Worm (Caenorhabditis elegans) whole organism, L1 larva: ENCODE results near the gene Y38A10A.7.

ENCODE experiments used
- C04F5.9 ChIP-seq: sonication (generic microtip); optimal IDR thresholded peaks from 2 replicates; lab custom pipeline; 2016; ENCODE audit warnings: missing genetic modification characterization, missing compliant biosample characterization
- C16A3.4 ChIP-seq: fragments of 150-350 bp; optimal IDR thresholded peaks from 2 replicates; lab custom pipeline; 2014; ENCODE audit warnings: missing biosample characterization, missing genetic modification characterization
- C34B4.2 ChIP-seq: sonication (generic microtip); optimal IDR thresholded peaks from 2 replicates; lab custom pipeline; 2017; ENCODE audit warnings: mild to moderate bottlenecking, missing genetic modification characterization, missing compliant biosample characterization
- F16B12.6 ChIP-seq: fragments of 150-350 bp; optimal IDR thresholded peaks from 2 replicates; lab custom pipeline; 2014; ENCODE audit warnings: missing biosample characterization, missing genetic modification characterization
- aha-1 ChIP-seq: fragments of 150-350 bp; optimal IDR thresholded peaks from 2 replicates; lab custom pipeline; 2014; ENCODE audit warnings: missing biosample characterization, missing genetic modification characterization
- alr-1 ChIP-seq: fragments of 200-800 bp; sonication (Bioruptor generic); optimal IDR thresholded peaks from 2 replicates; lab custom pipeline; 2018; ENCODE audit warnings: borderline replicate concordance, mild to moderate bottlenecking, missing genetic modification characterization, missing compliant biosample characterization
- aly-2 ChIP-seq: fragments of 150-350 bp; optimal IDR thresholded peaks from 2 replicates; lab custom pipeline; 2014; ENCODE audit warnings: missing biosample characterization, missing genetic modification characterization
- ama-1 ChIP-seq: fragments of 150-350 bp; optimal IDR thresholded peaks from 2 replicates; lab custom pipeline; 2014
- blmp-1 ChIP-seq: fragments of 150-350 bp; optimal IDR thresholded peaks from 2 replicates; lab custom pipeline; 2014; ENCODE audit warnings: missing biosample characterization, missing genetic modification characterization
- ceh-63 ChIP-seq: fragments of 200-800 bp; sonication (Bioruptor generic); optimal IDR thresholded peaks from 2 replicates; lab custom pipeline; 2018; ENCODE audit warnings: mild to moderate bottlenecking, missing genetic modification characterization, missing compliant biosample characterization
- ceh-88 ChIP-seq: fragments of 200-800 bp; sonication (Bioruptor generic); IDR thresholded peaks from 2 replicates; pipeline ENCODE4 v1.3.6; 2022; ENCODE audit warnings: missing genetic modification characterization, missing compliant biosample characterization
- ces-1 ChIP-seq: fragments of 150-350 bp; optimal IDR thresholded peaks from 2 replicates; lab custom pipeline; 2014; ENCODE audit warnings: missing biosample characterization, missing genetic modification reagents, missing genetic modification characterization
- dsc-1 ChIP-seq: sonication (generic microtip); optimal IDR thresholded peaks from 2 replicates; lab custom pipeline; 2016; ENCODE audit warnings: mild to moderate bottlenecking, missing genetic modification characterization, missing compliant biosample characterization
- efl-3 ChIP-seq: fragments of 200-800 bp; sonication (Bioruptor generic); optimal IDR thresholded peaks from 2 replicates; lab custom pipeline; 2018; ENCODE audit warnings: mild to moderate bottlenecking, missing genetic modification characterization, missing compliant biosample characterization
- egl-27 ChIP-seq, 2 experiments: fragments of 150-350 bp in 1 of 2; sonication (generic microtip); optimal IDR thresholded peaks; 3 replicates each; lab custom pipeline; 2017 to 2018; ENCODE audit warnings: missing biosample characterization in 2 of 2, missing genetic modification characterization in 2 of 2, missing genetic modification reagents in 2 of 2
- elt-2 ChIP-seq: sonication (generic microtip); optimal IDR thresholded peaks from 2 replicates; lab custom pipeline; 2016; ENCODE audit warnings: missing genetic modification characterization, mild to moderate bottlenecking, inconsistent platforms, missing compliant biosample characterization, missing genetic modification reagents
- elt-3 ChIP-seq, 6 experiments: fragments of 150-350 bp in 1 of 6; sonication (generic microtip); optimal IDR thresholded peaks; 2 replicates each; lab custom pipeline; 2017 to 2018; ENCODE audit warnings: missing biosample characterization in 6 of 6, missing genetic modification characterization in 6 of 6, inconsistent platforms in 1 of 6
- fkh-10 ChIP-seq: sonication (generic microtip); optimal IDR thresholded peaks from 2 replicates; lab custom pipeline; 2017; ENCODE audit warnings: missing biosample characterization, missing genetic modification reagents, missing genetic modification characterization
- fkh-4 ChIP-seq: sonication (generic microtip); optimal IDR thresholded peaks from 2 replicates; lab custom pipeline; 2016; ENCODE audit warnings: missing compliant biosample characterization, missing genetic modification characterization, borderline replicate concordance
- fkh-8 ChIP-seq: sonication (generic microtip); optimal IDR thresholded peaks from 2 replicates; lab custom pipeline; 2016; ENCODE audit warnings: mild to moderate bottlenecking, missing genetic modification characterization, missing compliant biosample characterization
- fos-1 ChIP-seq: fragments of 150-350 bp; optimal IDR thresholded peaks from 2 replicates; lab custom pipeline; 2014; ENCODE audit warnings: missing biosample characterization, missing genetic modification characterization
- grh-1 ChIP-seq: fragments of 200-800 bp; sonication (Bioruptor generic); IDR thresholded peaks from 2 replicates; pipeline ENCODE4 v1.3.6; 2022; ENCODE audit warnings: missing genetic modification reagents, missing genetic modification characterization, missing compliant biosample characterization
- hlh-17 ChIP-seq: fragments of 200-800 bp; sonication (Bioruptor generic); optimal IDR thresholded peaks from 2 replicates; lab custom pipeline; 2018; ENCODE audit warnings: missing genetic modification characterization, mild to moderate bottlenecking, missing compliant biosample characterization, moderate library complexity, borderline replicate concordance
- hpl-2 ChIP-seq: fragments of 150-350 bp; optimal IDR thresholded peaks from 2 replicates; lab custom pipeline; 2014; ENCODE audit warnings: missing biosample characterization, missing genetic modification reagents, missing genetic modification characterization
- irx-1 ChIP-seq: sonication (generic microtip); optimal IDR thresholded peaks from 2 replicates; lab custom pipeline; 2016; ENCODE audit warnings: missing genetic modification characterization, missing compliant biosample characterization
- jun-1 ChIP-seq: fragments of 150-350 bp; optimal IDR thresholded peaks from 2 replicates; lab custom pipeline; 2014; ENCODE audit warnings: missing biosample characterization, missing genetic modification reagents, missing genetic modification characterization
- lin-13 ChIP-seq: fragments of 150-350 bp; optimal IDR thresholded peaks from 2 replicates; lab custom pipeline; 2014; ENCODE audit warnings: missing biosample characterization, missing genetic modification reagents, missing genetic modification characterization
- lin-15B ChIP-seq: fragments of 150-350 bp; sonication (generic microtip); optimal IDR thresholded peaks from 3 replicates; lab custom pipeline; 2014; ENCODE audit warnings: missing biosample characterization, missing genetic modification characterization
- lin-35 ChIP-seq, 2 experiments: fragments of 150-350 bp; optimal IDR thresholded peaks; 2 replicates each; lab custom pipeline; 2014; ENCODE audit warnings: missing biosample characterization in 2 of 2, missing genetic modification characterization in 2 of 2, missing genetic modification reagents in 2 of 2
- lsy-2 ChIP-seq, 2 experiments: fragments of 150-350 bp; optimal IDR thresholded peaks; 2 replicates each; lab custom pipeline; 2014; ENCODE audit warnings: missing biosample characterization in 2 of 2, missing genetic modification characterization in 2 of 2
- mab-9 ChIP-seq: fragments of 200-800 bp; sonication (Bioruptor generic); IDR thresholded peaks from 2 replicates; pipeline ENCODE4 v1.3.6; 2022; ENCODE audit warnings: missing genetic modification reagents, missing genetic modification characterization, missing compliant biosample characterization
- mef-2 ChIP-seq: fragments of 150-350 bp; optimal IDR thresholded peaks from 2 replicates; lab custom pipeline; 2014; ENCODE audit warnings: missing biosample characterization, missing genetic modification characterization
- nhr-11 ChIP-seq: fragments of 150-350 bp; optimal IDR thresholded peaks from 2 replicates; lab custom pipeline; 2014; ENCODE audit warnings: missing biosample characterization, missing genetic modification characterization
- nhr-19 ChIP-seq: fragments of 200-800 bp; sonication (Bioruptor generic); conservative IDR thresholded peaks from 2 replicates; pipeline ENCODE4 v1.3.6; 2022; ENCODE audit warnings: missing genetic modification characterization, missing compliant biosample characterization
- nhr-237 ChIP-seq: fragments of 150-350 bp; optimal IDR thresholded peaks from 2 replicates; lab custom pipeline; 2014; ENCODE audit warnings: missing biosample characterization, missing genetic modification characterization
- nhr-47 ChIP-seq: sonication (generic microtip); optimal IDR thresholded peaks from 2 replicates; lab custom pipeline; 2016; ENCODE audit warnings: mild to moderate bottlenecking, missing genetic modification characterization, moderate library complexity, missing compliant biosample characterization
- nhr-77 ChIP-seq: fragments of 150-350 bp; optimal IDR thresholded peaks from 2 replicates; lab custom pipeline; 2014; ENCODE audit warnings: missing biosample characterization, missing genetic modification characterization
- nhr-84 ChIP-seq: sonication (generic microtip); optimal IDR thresholded peaks from 2 replicates; lab custom pipeline; 2017; ENCODE audit warnings: missing biosample characterization, missing genetic modification characterization
- nhr-85 ChIP-seq: sonication (generic microtip); peaks from one replicate; lab custom pipeline; 2016; ENCODE audit warnings: missing genetic modification characterization, inconsistent platforms, missing compliant biosample characterization
- pag-3 ChIP-seq: sonication (generic microtip); optimal IDR thresholded peaks from 2 replicates; lab custom pipeline; 2017; ENCODE audit warnings: missing genetic modification characterization, mild to moderate bottlenecking, missing compliant biosample characterization, antibody characterized with exemption, borderline replicate concordance; ENCODE audit not compliant: insufficient read depth
- pqm-1 ChIP-seq: sonication (generic microtip); optimal IDR thresholded peaks from 3 replicates; lab custom pipeline; 2017; ENCODE audit warnings: missing biosample characterization, missing genetic modification characterization
- rnt-1 ChIP-seq: sonication (generic microtip); optimal IDR thresholded peaks from 2 replicates; lab custom pipeline; 2016; ENCODE audit warnings: mild to moderate bottlenecking, missing genetic modification characterization, moderate library complexity, missing compliant biosample characterization
- skn-1 ChIP-seq: fragments of 150-350 bp; optimal IDR thresholded peaks from 2 replicates; lab custom pipeline; 2014; ENCODE audit warnings: missing biosample characterization, missing genetic modification characterization
- snu-23 ChIP-seq: sonication (generic microtip); optimal IDR thresholded peaks from 2 replicates; lab custom pipeline; 2016; ENCODE audit warnings: missing genetic modification characterization, missing compliant biosample characterization
- sox-4 ChIP-seq: sonication (generic microtip); optimal IDR thresholded peaks from 2 replicates; lab custom pipeline; 2016; ENCODE audit warnings: missing genetic modification characterization, missing compliant biosample characterization
- swsn-7 ChIP-seq: sonication (generic microtip); optimal IDR thresholded peaks from 2 replicates; lab custom pipeline; 2016; ENCODE audit warnings: missing genetic modification characterization, missing compliant biosample characterization
- tbx-2 ChIP-seq: sonication (generic microtip); optimal IDR thresholded peaks from 2 replicates; lab custom pipeline; 2016; ENCODE audit warnings: missing genetic modification characterization, missing compliant biosample characterization
- tlp-1 ChIP-seq: fragments of 150-350 bp; optimal IDR thresholded peaks from 2 replicates; lab custom pipeline; 2014; ENCODE audit warnings: missing biosample characterization, missing genetic modification characterization
- vab-15 ChIP-seq: sonication (generic microtip); optimal IDR thresholded peaks from 2 replicates; lab custom pipeline; 2017; ENCODE audit warnings: missing genotype, mild to moderate bottlenecking, missing genetic modification characterization, missing compliant biosample characterization
- xbp-1 ChIP-seq: sonication (generic microtip); optimal IDR thresholded peaks from 2 replicates; lab custom pipeline; 2016; ENCODE audit warnings: missing genetic modification characterization, missing compliant biosample characterization
- zag-1 ChIP-seq: fragments of 150-350 bp; optimal IDR thresholded peaks from 2 replicates; lab custom pipeline; 2014; ENCODE audit warnings: missing biosample characterization, missing genetic modification characterization
- zip-4 ChIP-seq: fragments of 200-800 bp; sonication (Bioruptor generic); optimal IDR thresholded peaks from 2 replicates; lab custom pipeline; 2018; ENCODE audit warnings: mild to moderate bottlenecking, missing genetic modification characterization, moderate library complexity, missing compliant biosample characterization
- ztf-11 ChIP-seq, 2 experiments: sonication (generic microtip); optimal IDR thresholded peaks; 2 replicates each; lab custom pipeline; 2016 to 2017; ENCODE audit warnings: missing genetic modification characterization in 2 of 2, missing biosample characterization in 1 of 2, missing compliant biosample characterization in 1 of 2

Gene Y38A10A.7

DNA sequence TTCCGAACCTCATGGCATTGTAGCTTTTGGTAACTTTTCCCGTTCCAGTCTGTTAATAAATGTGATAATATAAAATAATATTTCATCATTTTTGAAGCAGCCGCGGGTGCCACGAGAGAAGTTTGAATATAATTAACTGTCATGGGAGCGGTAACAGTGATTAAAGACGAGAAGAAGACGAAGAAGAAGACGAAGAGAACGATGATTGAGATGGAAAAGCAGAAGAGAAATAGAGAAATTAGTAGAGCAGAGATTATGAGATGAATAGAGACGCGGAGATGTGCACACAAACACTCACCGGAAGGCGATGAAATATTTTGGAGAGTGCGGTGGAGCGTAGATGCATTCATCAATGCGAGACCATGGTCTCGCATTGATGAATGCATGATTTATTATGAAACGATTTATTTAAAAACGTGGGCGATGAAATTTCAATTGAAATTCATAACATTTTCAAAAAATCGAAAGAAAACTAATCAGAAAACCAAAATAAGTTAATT lies 42.8 kb upstream of the Y38A10A.7 start, which contains the start of gene seip-1 (continued):
- TF ChIP-seq tbx-2 (tag; lab: Kevin White, UChicago) (peak; percentile 75), aly-2 (no peak), nhr-84 (tag; lab: Kevin White, UChicago) (no peak), sox-4 (tag; lab: Kevin White, UChicago) (no peak), nhr-19 (GFP tag; lab: Robert Waterston, UW) (peak; percentile 81), ceh-88 (GFP tag; lab: Robert Waterston, UW) (peak; percentile 76), pqm-1 (no peak), dsc-1 (tag; lab: Kevin White, UChicago) (peak; percentile 51), mab-9 (GFP tag; lab: Robert Waterston, UW) (peak; percentile 56), nhr-47 (peak; percentile 83), ces-1 (GFP tag; lab: Kevin White, UChicago) (no peak), hpl-2 (GFP tag; lab: Kevin White, UChicago) (no peak), ztf-11 (tag; optimal IDR thresholded peaks at IDR 0.05; lab: Kevin White, UChicago) (peak in 1 of 2 experiments; percentile 56), fkh-10 (GFP tag; lab: Kevin White, UChicago) (peak; percentile 65), skn-1 (tag; lab: Kevin White, UChicago) (peak; percentile 89), aha-1 (tag; lab: Kevin White, UChicago) (no peak), lin-35 (GFP tag; optimal IDR thresholded peaks at IDR 0.05; lab: Kevin White, UChicago) (peak; percentile 81 to 87), zip-4 (GFP tag; lab: Kevin White, UChicago) (no peak), snu-23 (GFP tag; lab: Kevin White, UChicago) (peak; percentile 91), ama-1 (peak; percentile 43), rnt-1 (tag; lab: Kevin White, UChicago) (peak; percentile 81), zag-1 (peak; percentile 68), mef-2 (peak; percentile 39), lin-13 (peak; percentile 72), irx-1 (tag; lab: Kevin White, UChicago) (peak; percentile 70), elt-2 (tag; lab: Kevin White, UChicago) (peak; percentile 56), C16A3.4 (tag; lab: Kevin White, UChicago) (peak; percentile 88), lsy-2 (tag; optimal IDR thresholded peaks at IDR 0.05; lab: Kevin White, UChicago) (peak; percentile 76 to 91), C04F5.9 (tag; lab: Kevin White, UChicago) (no peak), xbp-1 (tag; lab: Kevin White, UChicago) (peak; percentile 90), pag-3 (no peak), F16B12.6 (peak; percentile 66), grh-1 (no peak), nhr-237 (tag; lab: Kevin White, UChicago) (peak; percentile 72), C34B4.2 (no peak), fkh-4 (tag; lab: Kevin White, UChicago) (no peak), elt-3 (tag; optimal IDR thresholded peaks at IDR 0.05; lab: Kevin White, UChicago) (peak in 2 of 6 experiments; percentile 56 to 58), nhr-85 (tag; lab: Kevin White, UChicago) (peak; percentile 83), nhr-11 (tag; lab: Kevin White, UChicago) (peak; percentile 47), alr-1 (tag; lab: Kevin White, UChicago) (no peak), lin-15B (tag; lab: Kevin White, UChicago) (peak; percentile 80), efl-3 (GFP tag; lab: Kevin White, UChicago) (no peak), jun-1 (tag; lab: Kevin White, UChicago) (peak; percentile 67), swsn-7 (peak; percentile 85), tlp-1 (no peak), hlh-17 (GFP tag; lab: Kevin White, UChicago) (no peak), nhr-77 (peak; percentile 78), blmp-1 (tag; lab: Kevin White, UChicago) (peak; percentile 72), ceh-63 (GFP tag; lab: Kevin White, UChicago) (no peak), fos-1 (tag; lab: Kevin White, UChicago) (peak; percentile 75), egl-27 (tag; optimal IDR thresholded peaks at IDR 0.05; lab: Kevin White, UChicago) (no peak), fkh-8 (tag; lab: Kevin White, UChicago) (peak; percentile 92), vab-15 (tag; lab: Kevin White, UChicago) (no peak)
